Worm (Caenorhabditis elegans): ENCODE measurements around the gene obr-1.
A peak's percentile ranks its signal among the peaks of the same experiment; 100 is the strongest.
"Not testable (repeated sequence)": the region's sequence is repeated elsewhere in the genome, so short reads cannot be mapped to it uniquely, and the experiment has no call there.

The obr-1 gene

DNA sequence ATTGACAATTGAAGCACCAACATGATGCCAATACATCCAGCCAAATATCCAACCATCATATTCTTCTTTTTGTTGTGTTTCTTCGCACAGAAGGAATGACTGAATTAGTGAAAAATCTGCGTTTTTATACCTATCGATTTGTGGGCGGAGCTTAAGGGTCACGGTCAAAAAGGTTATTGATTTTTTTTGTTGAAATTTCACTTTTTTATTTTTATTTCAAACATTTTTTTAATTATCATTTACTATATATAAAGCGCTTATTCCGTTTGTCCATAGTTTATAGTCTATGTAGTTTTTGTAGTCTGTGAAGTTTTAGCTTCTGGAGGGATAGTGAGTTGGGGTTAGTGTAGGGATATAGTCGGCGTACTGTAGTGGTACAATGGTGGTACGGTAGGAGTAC, 46.7 kb downstream of the obr-1 start, which contains the start of gene Y47D3A.13:
Gene Y47D3A.13 (minus strand): TSS at position 101 of the 400 bp plus-strand sequence.
- not testable (repeated sequence) for TF ChIP-seq lsy-2 (tag; optimal IDR thresholded peaks at IDR 0.05); unc-130 (tag; optimal IDR thresholded peaks at IDR 0.05); ets-5 (GFP tag; IDR thresholded peaks at IDR 0.05)

DNA sequence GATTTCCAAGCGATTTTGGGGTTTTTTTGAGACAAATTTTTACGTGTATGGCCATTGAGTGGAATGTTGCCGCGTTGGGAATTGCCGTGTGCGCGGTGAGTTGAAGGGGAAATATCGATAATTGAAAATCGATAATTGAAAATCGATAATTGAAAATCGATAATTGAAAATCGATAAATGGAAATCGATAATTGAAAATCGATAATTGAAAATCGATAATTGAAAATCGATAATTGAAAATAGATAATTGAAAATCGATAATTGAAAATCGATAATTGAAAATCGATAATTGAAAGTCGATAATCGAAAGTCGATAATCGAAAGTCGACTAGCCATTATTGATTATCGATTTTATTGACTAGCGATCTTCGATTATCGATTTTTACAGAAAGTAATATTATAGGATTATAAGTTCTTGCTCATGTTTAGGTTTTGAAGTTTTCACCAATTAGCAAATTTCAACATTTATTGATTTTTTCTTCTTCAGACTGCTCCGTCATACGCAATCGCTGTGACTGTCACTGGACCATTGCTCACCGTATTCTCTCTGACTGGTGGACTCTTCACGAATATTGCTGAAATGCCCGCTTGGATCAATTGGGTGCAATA, 49.0 kb downstream of the obr-1 start:
- no peak for TF ChIP-seq nhr-84 (tag; optimal IDR thresholded peaks at IDR 0.05)
- no peak for TF ChIP-seq unc-62 (GFP tag; optimal IDR thresholded peaks at IDR 0.05)
- TF ChIP-seq sox-4 (tag; optimal IDR thresholded peaks at IDR 0.05) = no peak
- TF ChIP-seq nhr-85 (tag) = no peak
- no peak for TF ChIP-seq nhr-71 (tag; optimal IDR thresholded peaks at IDR 0.05)
- TF ChIP-seq dpl-1 (GFP tag; optimal IDR thresholded peaks at IDR 0.05) = no peak
- TF ChIP-seq vab-15 (tag; optimal IDR thresholded peaks at IDR 0.05) = no peak
- no peak for TF ChIP-seq efl-1 (optimal IDR thresholded peaks at IDR 0.05)
- no peak for TF ChIP-seq efl-1 (GFP tag; optimal IDR thresholded peaks at IDR 0.05 in 1 of 2)
- TF ChIP-seq ceh-8 (GFP tag; optimal IDR thresholded peaks at IDR 0.05) = no peak

DNA sequence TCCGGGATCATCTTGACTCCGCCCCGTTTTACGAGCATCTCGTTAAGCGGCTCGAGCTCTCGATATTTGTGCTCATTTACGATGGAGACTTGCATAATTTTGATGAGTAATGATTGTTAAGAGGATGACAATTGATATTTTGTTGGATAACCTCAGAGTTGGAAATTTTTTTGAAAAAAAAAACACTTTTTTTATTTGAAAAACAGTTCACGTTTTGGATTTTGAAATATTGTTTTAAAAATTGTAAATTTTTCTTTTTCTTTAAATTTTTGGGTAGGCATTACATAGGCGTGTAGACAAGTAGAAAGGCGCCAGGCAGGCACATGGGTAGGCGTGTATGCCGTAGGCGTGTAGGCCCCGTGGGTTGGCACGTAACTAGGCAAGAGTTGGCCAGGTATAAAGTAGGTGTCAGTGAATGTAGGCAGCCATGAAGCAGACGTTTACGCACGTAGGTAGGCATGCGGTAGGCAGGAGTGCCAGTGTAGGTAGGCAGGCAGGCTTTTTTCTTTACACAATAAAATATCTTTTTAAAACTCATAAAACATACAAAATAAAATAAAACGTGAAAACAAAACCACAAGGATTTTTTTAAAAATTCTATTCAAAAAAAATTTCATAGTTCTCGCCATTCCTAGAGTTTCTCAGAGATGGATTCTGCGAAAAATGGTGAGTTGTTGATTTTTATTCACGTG, 52.4 kb downstream of the obr-1 start, which contains the start of the genes tbx-34 and wht-8:
Gene tbx-34 (minus strand): TSS at position 101 of the 692 bp plus-strand sequence.
Gene wht-8 (plus strand): TSS at position 642 of the 692 bp plus-strand sequence.
- TF ChIP-seq blmp-1 (tag; optimal IDR thresholded peaks at IDR 0.05) (no peak), hlh-4 (tag; optimal IDR thresholded peaks at IDR 0.05) (no peak), dsc-1 (tag; optimal IDR thresholded peaks at IDR 0.05) (no peak), elt-2 (tag; optimal IDR thresholded peaks at IDR 0.05) (no peak), hpl-2 (GFP tag; optimal IDR thresholded peaks at IDR 0.05) (no peak), elt-3 (tag; optimal IDR thresholded peaks at IDR 0.05) (no peak), nhr-85 (tag) (no peak), alr-1 (tag; optimal IDR thresholded peaks at IDR 0.05; ENCODE audit: borderline replicate concordance) (no peak), dpl-1 (GFP tag; optimal IDR thresholded peaks at IDR 0.05) (no peak), lin-13 (GFP tag; optimal IDR thresholded peaks at IDR 0.05) (no peak), sup-37 (GFP tag; optimal IDR thresholded peaks at IDR 0.05) (no peak), nhr-19 (GFP tag; conservative IDR thresholded peaks at IDR 0.05) (no peak), unc-86 (tag; optimal IDR thresholded peaks at IDR 0.05) (no peak), lsy-2 (tag; optimal IDR thresholded peaks at IDR 0.05) (no peak), ama-1 (optimal IDR thresholded peaks at IDR 0.05) (no peak), skn-1 (tag; optimal IDR thresholded peaks at IDR 0.05) (no peak)

DNA sequence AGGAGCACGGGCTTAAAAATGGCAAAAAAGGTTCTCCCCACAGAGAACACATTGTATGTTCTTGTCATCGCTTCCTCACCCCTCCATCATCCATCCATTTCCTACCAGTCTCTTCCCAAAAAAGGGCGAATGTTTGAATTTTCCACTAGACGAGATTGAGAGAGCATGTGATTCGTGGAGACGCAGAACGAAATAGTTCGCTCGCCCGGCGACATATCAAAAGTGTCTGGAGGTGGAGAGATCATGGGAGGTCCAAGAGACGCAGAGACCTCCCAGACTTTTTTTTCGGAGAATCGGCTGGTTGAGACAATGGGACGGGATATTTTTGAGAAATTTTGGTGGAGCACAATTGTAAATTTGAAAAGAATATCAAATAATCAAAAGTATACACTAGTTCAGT, 62.3 kb downstream of the obr-1 start:
- peak in 1 of 2 experiments; percentile 4 for TF ChIP-seq efl-1 (optimal IDR thresholded peaks at IDR 0.05)
- no peak for TF ChIP-seq efl-1 (GFP tag; optimal IDR thresholded peaks at IDR 0.05 in 1 of 2)
- no peak for TF ChIP-seq lsy-2 (tag; optimal IDR thresholded peaks at IDR 0.05)

DNA sequence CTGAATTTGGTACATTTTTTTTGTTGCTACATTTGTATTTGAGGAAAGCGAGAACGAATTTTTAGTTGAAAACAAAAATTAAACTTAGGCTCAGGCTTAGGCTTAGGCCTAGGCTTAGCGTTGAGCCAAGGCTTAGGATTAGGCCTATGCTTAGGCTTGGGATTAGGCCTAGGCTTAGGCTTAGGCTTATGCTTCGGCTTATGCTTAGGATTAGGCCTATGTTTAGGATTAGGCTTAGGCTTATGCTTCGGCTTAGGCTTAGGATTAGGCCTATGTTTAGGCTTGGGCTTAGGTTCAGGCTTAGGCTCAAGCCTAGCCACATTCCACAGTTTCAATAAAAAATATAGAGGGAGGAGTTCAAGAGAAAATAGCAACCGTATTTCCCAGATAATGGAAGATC, 62.9 kb downstream of the obr-1 start:
- TF ChIP-seq lin-14 (GFP tag; optimal IDR thresholded peaks at IDR 0.05) = no peak
- TF ChIP-seq C16A3.4 (tag; optimal IDR thresholded peaks at IDR 0.05) = no peak
- no peak for TF ChIP-seq aly-2 (tag; optimal IDR thresholded peaks at IDR 0.05)
- TF ChIP-seq unc-98 (GFP tag; IDR thresholded peaks at IDR 0.05) = no peak
- no peak for TF ChIP-seq efl-1 (optimal IDR thresholded peaks at IDR 0.05)
- TF ChIP-seq efl-1 (GFP tag; optimal IDR thresholded peaks at IDR 0.05 in 1 of 2) = peak in 1 of 2 experiments; percentile 49
- TF ChIP-seq hlh-4 (tag; optimal IDR thresholded peaks at IDR 0.05) = no peak
- no peak for TF ChIP-seq dsc-1 (tag; optimal IDR thresholded peaks at IDR 0.05)
